Fruit fly (Drosophila melanogaster) whole organism, adult: ENCODE measurements around the gene CG7179.

ENCODE experiments used
- CG11617 ChIP-seq: fragments of 200-800 bp; sonication (Bioruptor generic); optimal IDR thresholded peaks from 2 replicates; lab custom pipeline; 2017; ENCODE audit warnings: mild to moderate bottlenecking, missing biosample characterization, missing genetic modification reagents, missing genetic modification characterization
- CG12768 ChIP-seq: fragments of 200-800 bp; sonication (Bioruptor generic); optimal IDR thresholded peaks from 2 replicates; lab custom pipeline; 2017; ENCODE audit warnings: missing biosample characterization, missing genetic modification characterization, mild to moderate bottlenecking, moderate library complexity, missing genetic modification reagents
- CG14711 ChIP-seq: fragments of 200-800 bp; sonication (Bioruptor generic); optimal IDR thresholded peaks from 2 replicates; lab custom pipeline; 2018; ENCODE audit warnings: missing biosample characterization, mild to moderate bottlenecking, missing genetic modification characterization, moderate library complexity
- CG1620 ChIP-seq: fragments of 200-800 bp; sonication (Bioruptor generic); optimal IDR thresholded peaks from 2 replicates; lab custom pipeline; 2016; ENCODE audit warnings: missing biosample characterization, missing genetic modification characterization
- CG33017 ChIP-seq: fragments of 200-800 bp; sonication (Bioruptor generic); optimal IDR thresholded peaks from 2 replicates; lab custom pipeline; 2018; ENCODE audit warnings: missing biosample characterization, mild to moderate bottlenecking, missing genetic modification characterization, moderate library complexity
- CG5204 ChIP-seq: fragments of 200-800 bp; sonication (Bioruptor generic); optimal IDR thresholded peaks from 2 replicates; lab custom pipeline; 2016; ENCODE audit warnings: missing biosample characterization, missing genetic modification characterization
- CG7045 ChIP-seq: fragments of 200-800 bp; sonication (Bioruptor generic); optimal IDR thresholded peaks from 2 replicates; lab custom pipeline; 2017; ENCODE audit warnings: missing biosample characterization, mild to moderate bottlenecking, missing genetic modification characterization
- CG7101 ChIP-seq: fragments of 200-800 bp; sonication (Bioruptor generic); optimal IDR thresholded peaks from 2 replicates; lab custom pipeline; 2018; ENCODE audit warnings: missing biosample characterization, mild to moderate bottlenecking, missing genetic modification characterization, moderate library complexity
- Clk ChIP-seq: fragments of 200-800 bp; sonication (Bioruptor generic); optimal IDR thresholded peaks from 2 replicates; lab custom pipeline; 2017; ENCODE audit warnings: missing biosample characterization, missing genetic modification characterization
- Crg-1 ChIP-seq: fragments of 200-800 bp; sonication (Bioruptor generic); optimal IDR thresholded peaks from 2 replicates; lab custom pipeline; 2016; ENCODE audit warnings: missing biosample characterization, missing genetic modification characterization
- Hr96 ChIP-seq: fragments of 200-800 bp; sonication (Bioruptor generic); optimal IDR thresholded peaks from 2 replicates; lab custom pipeline; 2016; ENCODE audit warnings: missing biosample characterization, missing genetic modification characterization
- Mnt ChIP-seq: fragments of 200-800 bp; sonication (Bioruptor generic); optimal IDR thresholded peaks from 2 replicates; lab custom pipeline; 2016; ENCODE audit warnings: missing biosample characterization, mild to moderate bottlenecking, missing genetic modification characterization
- bab1 ChIP-seq: fragments of 200-800 bp; sonication (Bioruptor generic); optimal IDR thresholded peaks from 3 replicates; lab custom pipeline; 2019; ENCODE audit warnings: missing biosample characterization, mild to moderate bottlenecking, missing genetic modification characterization, moderate library complexity
- cic ChIP-seq: fragments of 200-800 bp; sonication (Bioruptor generic); optimal IDR thresholded peaks from 2 replicates; lab custom pipeline; 2017; ENCODE audit warnings: missing biosample characterization, mild to moderate bottlenecking, missing genetic modification characterization, moderate library complexity
- cnc ChIP-seq, 2 experiments: fragments of >200 bp; optimal IDR thresholded peaks; 2 replicates each; lab custom pipeline; 2017
- kay ChIP-seq: fragments of 200-800 bp; sonication (Bioruptor generic); peaks from one replicate; lab custom pipeline; 2016; ENCODE audit warnings: missing biosample characterization, missing genetic modification characterization, borderline replicate concordance
- ovo ChIP-seq: fragments of 200-800 bp; sonication (Bioruptor generic); optimal IDR thresholded peaks from 2 replicates; lab custom pipeline; 2016; ENCODE audit warnings: missing biosample characterization, missing genetic modification characterization
- pad ChIP-seq: fragments of 200-800 bp; sonication (Bioruptor generic); optimal IDR thresholded peaks from 3 replicates; lab custom pipeline; 2017; ENCODE audit warnings: missing biosample characterization, missing genetic modification characterization, mild to moderate bottlenecking, moderate library complexity, missing genetic modification reagents
- tj ChIP-seq: fragments of 200-800 bp; sonication (Bioruptor generic); optimal IDR thresholded peaks from 3 replicates; lab custom pipeline; 2017; ENCODE audit warnings: missing biosample characterization, mild to moderate bottlenecking, missing genetic modification characterization, moderate library complexity
- toe ChIP-seq: fragments of 200-800 bp; sonication (Bioruptor generic); optimal IDR thresholded peaks from 2 replicates; lab custom pipeline; 2016; ENCODE audit warnings: missing biosample characterization, missing genetic modification characterization

The CG7179 gene

dm6 chr2L:7808886-7809698 lies 31.3 kb upstream of the CG7179 start:
- peak; percentile 21 for TF ChIP-seq Crg-1
- TF ChIP-seq kay: peak; percentile 98
- TF ChIP-seq cic (GFP tag; lab: Kevin White, UChicago): no peak
- peak; percentile 89 for TF ChIP-seq ovo (GFP tag; lab: Kevin White, UChicago)
- peak; percentile 98 for TF ChIP-seq pad
- peak; percentile 57 for TF ChIP-seq CG7045
- no peak for TF ChIP-seq CG7101 (tag; lab: Kevin White, UChicago)

- TF ChIP-seq bab1 (no peak), CG12768 (GFP tag; lab: Kevin White, UChicago) (no peak), Mnt (GFP tag; lab: Kevin White, UChicago) (no peak), cic (GFP tag; lab: Kevin White, UChicago) (no peak), Clk (GFP tag; lab: Kevin White, UChicago) (no peak), CG1620 (GFP tag; lab: Kevin White, UChicago) (no peak), pad (no peak), cnc (optimal IDR thresholded peaks at IDR 0.05; lab: Kevin White, UChicago) (no peak), kay (no peak), CG5204 (GFP tag; lab: Kevin White, UChicago) (no peak), CG33017 (tag; lab: Kevin White, UChicago) (no peak), CG7045 (no peak), toe (GFP tag; lab: Kevin White, UChicago) (no peak), tj (GFP tag; lab: Kevin White, UChicago) (no peak), CG11617 (GFP tag; lab: Kevin White, UChicago) (no peak), CG7101 (tag; lab: Kevin White, UChicago) (no peak), ovo (GFP tag; lab: Kevin White, UChicago) (no peak)
These were observed 29.7 kb upstream of the CG7179 start for dm6 chr2L:7807563-7807962.

- peak; percentile 90 for TF ChIP-seq Mnt (GFP tag; lab: Kevin White, UChicago)
- TF ChIP-seq CG5204 (GFP tag; lab: Kevin White, UChicago): peak; percentile 94
- TF ChIP-seq Hr96 (GFP tag; lab: Kevin White, UChicago): peak; percentile 96
- peak; percentile 79 for TF ChIP-seq pad
- peak in 1 of 2 experiments; percentile 33 for TF ChIP-seq cnc (optimal IDR thresholded peaks at IDR 0.05; lab: Kevin White, UChicago)
- peak; percentile 66 for TF ChIP-seq cic (GFP tag; lab: Kevin White, UChicago)
- peak; percentile 91 for TF ChIP-seq CG11617 (GFP tag; lab: Kevin White, UChicago)
- TF ChIP-seq bab1: peak; percentile 89
- peak; percentile 92 for TF ChIP-seq CG1620 (GFP tag; lab: Kevin White, UChicago)
- peak; percentile 84 for TF ChIP-seq kay
- peak; percentile 97 for TF ChIP-seq toe (GFP tag; lab: Kevin White, UChicago)
- peak; percentile 91 for TF ChIP-seq CG7101 (tag; lab: Kevin White, UChicago)
- peak; percentile 73 for TF ChIP-seq Clk (GFP tag; lab: Kevin White, UChicago)
- peak; percentile 90 for TF ChIP-seq CG7045
- peak; percentile 92 for TF ChIP-seq CG33017 (tag; lab: Kevin White, UChicago)
- TF ChIP-seq ovo (GFP tag; lab: Kevin White, UChicago): peak; percentile 90
- peak; percentile 68 for TF ChIP-seq tj (GFP tag; lab: Kevin White, UChicago)
- peak; percentile 89 for TF ChIP-seq Crg-1
- TF ChIP-seq CG14711 (tag; lab: Kevin White, UChicago): peak; percentile 85
- TF ChIP-seq CG12768 (GFP tag; lab: Kevin White, UChicago): peak; percentile 96
These were observed 22.1 kb upstream of the CG7179 start, which contains the start of the genes Herp and r2d2 for dm6 chr2L:7799804-7800433. Herp (minus strand) TSS chr2L:7800058. r2d2 (plus strand) TSS chr2L:7800147.

- TF ChIP-seq cic (GFP tag; lab: Kevin White, UChicago): peak; percentile 21
- no peak for TF ChIP-seq CG11617 (GFP tag; lab: Kevin White, UChicago)
These were observed 18.0 kb upstream of the CG7179 start, which contains the start of gene LKRSDH for dm6 chr2L:7795859-7796258. LKRSDH (minus strand) TSS chr2L:7795959.

DNA sequence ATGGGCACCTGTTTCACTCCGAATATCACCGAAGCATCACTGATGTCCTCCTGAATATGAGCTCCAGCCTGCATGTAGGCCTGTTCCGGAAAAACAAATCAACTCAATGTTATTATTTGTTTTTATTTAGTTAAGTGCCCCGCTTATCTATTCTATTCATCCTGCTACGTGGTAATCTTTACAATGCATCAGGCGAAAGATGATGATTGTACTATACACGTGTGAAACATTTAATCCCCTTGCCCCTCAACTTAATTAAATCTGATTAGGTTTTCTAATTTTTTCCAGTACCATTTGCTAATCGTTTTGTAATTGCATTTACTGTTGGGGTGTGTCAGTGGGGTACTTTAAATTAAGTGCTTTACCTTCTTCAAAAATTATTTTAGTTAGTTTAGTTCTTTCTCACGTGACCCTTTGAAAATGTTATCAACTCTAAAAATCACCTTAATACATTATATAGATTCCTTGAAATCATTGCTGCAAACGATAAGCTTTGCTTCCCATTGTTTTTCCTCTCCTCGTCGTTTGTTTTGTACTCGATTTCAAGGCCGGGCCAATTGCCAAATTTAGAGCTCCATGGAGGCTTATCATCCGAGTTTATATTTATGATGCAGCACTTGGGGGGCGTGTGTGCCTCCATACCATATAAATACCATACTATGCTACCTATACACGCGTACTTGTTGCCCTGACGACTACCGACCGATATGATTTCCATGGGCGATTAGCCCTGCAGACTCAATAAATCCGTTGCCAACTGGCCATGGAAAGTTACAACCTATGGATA lies 17.1 kb upstream of the CG7179 start:
- peak; percentile 80 for TF ChIP-seq kay
- TF ChIP-seq cic (GFP tag; lab: Kevin White, UChicago): peak; percentile 89
- peak; percentile 47 for TF ChIP-seq Mnt (GFP tag; lab: Kevin White, UChicago)
- TF ChIP-seq CG1620 (GFP tag; lab: Kevin White, UChicago): no peak

DNA sequence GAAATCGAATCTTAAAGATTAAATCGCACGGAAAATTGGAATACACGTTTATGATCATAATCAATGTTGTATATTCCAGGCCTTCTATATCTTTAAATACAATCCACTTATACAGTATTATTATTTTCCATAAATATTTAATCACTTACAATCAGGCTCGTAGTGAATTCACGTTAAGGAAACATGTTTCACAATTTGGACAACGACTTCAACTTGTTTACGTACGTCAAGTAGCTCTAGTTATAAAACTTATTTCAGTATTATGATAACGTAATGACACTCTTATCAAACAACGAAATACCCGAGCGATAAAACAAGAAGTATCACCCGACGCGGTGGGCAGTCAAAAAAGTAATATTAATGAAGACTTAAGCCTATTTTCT lies 13.5 kb upstream of the CG7179 start:
- TF ChIP-seq CG7101 (tag; lab: Kevin White, UChicago) (no peak), Mnt (GFP tag; lab: Kevin White, UChicago) (no peak), kay (peak; percentile 91)
